Worm (Caenorhabditis elegans): ENCODE results near the gene rei-1.

DNA sequence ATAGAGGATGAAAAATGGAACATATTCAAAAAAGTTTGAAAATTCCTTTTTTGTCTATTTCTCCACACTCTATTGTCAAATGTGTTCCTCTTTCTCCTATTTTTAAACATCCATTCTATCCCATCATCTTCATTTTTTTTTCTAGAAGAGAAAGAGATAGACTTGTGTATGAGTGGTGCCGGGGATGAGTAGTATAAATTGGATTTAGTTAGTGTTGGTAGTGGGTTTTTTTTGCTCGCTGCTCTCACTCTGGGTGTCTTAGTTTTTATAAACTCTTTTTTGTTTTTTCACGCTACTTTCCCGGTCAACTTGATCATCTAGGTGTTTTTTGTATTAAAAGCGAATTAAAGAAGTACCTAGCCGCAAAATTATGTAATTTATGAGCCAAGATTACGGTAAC lies 9.2 kb upstream of the rei-1 start:
- TF ChIP-seq snpc-4 (tag; optimal IDR thresholded peaks at IDR 0.05) = no peak
- TF ChIP-seq egl-13 (tag; optimal IDR thresholded peaks at IDR 0.05) = no peak
- TF ChIP-seq nhr-12 (tag; optimal IDR thresholded peaks at IDR 0.05) = no peak
